Worm (Caenorhabditis elegans) whole organism, L4/young adult: ENCODE data around the gene nlp-13.
"Not testable (repeated sequence)": the region's sequence is repeated elsewhere in the genome, so short reads cannot be mapped to it uniquely, and the experiment has no call there.

ENCODE experiments used
- dao-5 ChIP-seq: sonication (generic microtip); optimal IDR thresholded peaks from 2 replicates; lab custom pipeline; 2016; ENCODE audit warnings: missing genotype, missing genetic modification characterization, moderate library complexity, missing compliant biosample characterization
- him-1 ChIP-seq: sonication (generic microtip); optimal IDR thresholded peaks from 2 replicates; lab custom pipeline; 2016; ENCODE audit warnings: missing genotype, missing genetic modification reagents, missing genetic modification characterization, missing compliant biosample characterization

ce11 chrV:4284737-4285136, 48.5 kb downstream of the nlp-13 start, which contains the start of gene srt-19:
- TF ChIP-seq dao-5; him-1 (tag; lab: Kevin White, UChicago): not testable (repeated sequence)
